Fruit fly (Drosophila melanogaster): ENCODE data around the gene CG7988.

Gene CG7988

DNA sequence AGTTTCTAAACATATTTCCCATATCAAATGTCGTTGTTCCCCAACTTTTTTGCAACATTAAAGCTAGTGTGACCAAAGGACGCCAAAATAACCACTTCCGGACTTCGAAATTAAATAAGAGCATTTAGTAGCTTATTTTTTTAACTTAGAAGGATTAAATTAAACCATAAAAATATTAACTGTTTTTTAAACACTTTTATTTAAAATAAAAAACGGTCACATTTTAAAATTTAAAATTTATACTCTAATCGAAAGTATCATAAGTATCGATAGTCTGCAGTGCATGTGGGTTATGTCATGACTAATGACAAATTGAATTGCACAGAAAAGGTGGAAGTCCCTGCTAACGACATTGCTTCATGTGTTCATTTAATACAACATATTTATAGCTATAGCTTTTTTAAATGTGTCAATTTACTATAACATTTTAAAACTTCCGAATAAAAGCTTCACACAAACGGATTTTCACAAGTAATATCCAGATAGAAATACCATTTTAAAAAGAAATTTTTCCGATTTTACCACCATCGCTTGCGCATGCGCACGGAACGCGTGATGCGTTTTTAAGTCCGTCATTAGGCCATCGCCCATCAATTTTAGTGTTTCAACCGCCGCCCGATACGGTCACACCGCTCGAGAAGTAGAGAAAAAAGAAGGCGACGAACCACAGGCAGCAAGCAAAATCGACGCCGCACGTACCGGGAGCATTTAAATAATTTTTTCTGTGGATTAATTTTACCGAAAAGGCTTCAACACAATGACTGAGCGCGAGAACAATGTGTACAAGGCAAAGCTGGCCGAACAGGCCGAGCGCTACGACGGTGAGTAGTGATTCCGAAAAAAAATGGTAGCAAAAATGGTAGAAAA is 22.0 kb downstream of the CG7988 start, which contains the start of the genes CG7156 and 14-3-3epsilon (continued):
- peak; percentile 52; the same call in 2 of the 3 replicates for TF ChIP-seq CG6791 (GFP tag; IDR thresholded peaks at IDR 0.05; ENCODE audit: partially characterized antibody)
- TF ChIP-seq corto (GFP tag; optimal IDR thresholded peaks at IDR 0.05) = no peak
- TF ChIP-seq H15 (GFP tag; IDR thresholded peaks at IDR 0.05) = 0 out of 3 replicates have a peak, but pooled peaks have one; percentile 15
- peak; percentile 71 for TF ChIP-seq gem (tag; optimal IDR thresholded peaks at IDR 0.05)
- no peak for TF ChIP-seq Hand (GFP tag; optimal IDR thresholded peaks at IDR 0.05)
- TF ChIP-seq Trl (optimal IDR thresholded peaks at IDR 0.05) = no peak
- peak; percentile 10 for TF ChIP-seq Trl (GFP tag; optimal IDR thresholded peaks at IDR 0.05)
- no peak for TF ChIP-seq GATAe (GFP tag; conservative IDR thresholded peaks at IDR 0.05)
- TF ChIP-seq unpg (GFP tag; optimal IDR thresholded peaks at IDR 0.05) = peak; percentile 73
- no peak for TF ChIP-seq CG7745 (tag; optimal IDR thresholded peaks at IDR 0.05)
- peak; percentile 60 for TF ChIP-seq knrl (GFP tag; IDR thresholded peaks at IDR 0.05; ENCODE audit: partially characterized antibody)
- TF ChIP-seq Gug (GFP tag; IDR thresholded peaks at IDR 0.05) = no peak
- no peak for TF ChIP-seq dysf (GFP tag; IDR thresholded peaks at IDR 0.05)
- peak; percentile 66 for TF ChIP-seq CG17568 (GFP tag; optimal IDR thresholded peaks at IDR 0.05)
- TF ChIP-seq CG11247 (GFP tag; IDR thresholded peaks at IDR 0.05) = no peak
- peak; percentile 16 for TF ChIP-seq MTF-1 (GFP tag; optimal IDR thresholded peaks at IDR 0.05; ENCODE audit: borderline replicate concordance)
- peak; percentile 76 for TF ChIP-seq nmo (GFP tag; optimal IDR thresholded peaks at IDR 0.05)
- TF ChIP-seq Med (GFP tag) = peak; percentile 89
- TF ChIP-seq pfk (GFP tag; optimal IDR thresholded peaks at IDR 0.05) = peak; percentile 7
- no peak for TF ChIP-seq toy (GFP tag; IDR thresholded peaks at IDR 0.05)
- TF ChIP-seq CG18619 (GFP tag; optimal IDR thresholded peaks at IDR 0.05) = peak; percentile 29
- TF ChIP-seq CG15601 (tag; optimal IDR thresholded peaks at IDR 0.05) = peak; percentile 71
- TF ChIP-seq CG1647 (GFP tag; optimal IDR thresholded peaks at IDR 0.05) = no peak
- TF ChIP-seq CG31388 (GFP tag; optimal IDR thresholded peaks at IDR 0.05) = no peak
- 0 out of 2 replicates have a peak, but pooled peaks have one; percentile 45 for TF ChIP-seq E2f1 (GFP tag; IDR thresholded peaks at IDR 0.05)
- TF ChIP-seq CG18764 (GFP tag; optimal IDR thresholded peaks at IDR 0.05) = peak; percentile 37
- no peak for TF ChIP-seq klu (GFP tag; IDR thresholded peaks at IDR 0.05)
- no peak for TF ChIP-seq CG3726 (GFP tag; IDR thresholded peaks at IDR 0.05)
- TF ChIP-seq CkIIα-i1 (GFP tag; IDR thresholded peaks at IDR 0.05) = no peak
- 0 out of 2 replicates have a peak, but pooled peaks have one; percentile 25 for TF ChIP-seq CG32772 (GFP tag; IDR thresholded peaks at IDR 0.05)
- no peak for TF ChIP-seq CG16779 (GFP tag; IDR thresholded peaks at IDR 0.05)
- TF ChIP-seq jing (GFP tag; optimal IDR thresholded peaks at IDR 0.05) = no peak
- TF ChIP-seq Dbx (GFP tag; IDR thresholded peaks at IDR 0.05) = no peak
- peak; percentile 94 for TF ChIP-seq CG17186 (GFP tag; optimal IDR thresholded peaks at IDR 0.05)
- no peak for TF ChIP-seq gsb (GFP tag; IDR thresholded peaks at IDR 0.05)
- TF ChIP-seq CG2116 (GFP tag; optimal IDR thresholded peaks at IDR 0.05) = peak; percentile 88
- peak; percentile 3 for TF ChIP-seq NC2α (GFP tag; optimal IDR thresholded peaks at IDR 0.05)
- no peak for TF ChIP-seq Dip2 (GFP tag; IDR thresholded peaks at IDR 0.05)
- TF ChIP-seq Mrtf (GFP tag; IDR thresholded peaks at IDR 0.05) = no peak
- peak; percentile 39 for TF ChIP-seq CG13296 (GFP tag; optimal IDR thresholded peaks at IDR 0.05)
- TF ChIP-seq kay (GFP tag; optimal IDR thresholded peaks at IDR 0.05) = peak; percentile 8
- peak; percentile 37 for TF ChIP-seq Hr3 (GFP tag; optimal IDR thresholded peaks at IDR 0.05)
- no peak for TF ChIP-seq CG8944 (GFP tag; optimal IDR thresholded peaks at IDR 0.05)
- peak; percentile 69 for TF ChIP-seq Dll (GFP tag; IDR thresholded peaks at IDR 0.05; ENCODE audit: partially characterized antibody)
- TF ChIP-seq CG12299 (tag; optimal IDR thresholded peaks at IDR 0.05) = peak; percentile 43
- TF ChIP-seq Sry-β (GFP tag; optimal IDR thresholded peaks at IDR 0.05) = no peak
- TF ChIP-seq chn (GFP tag; optimal IDR thresholded peaks at IDR 0.05) = peak; percentile 5
- peak; percentile 43 for TF ChIP-seq CG18262 (tag; optimal IDR thresholded peaks at IDR 0.05)
- peak; percentile 91 for TF ChIP-seq pita (GFP tag; optimal IDR thresholded peaks at IDR 0.05)

Measured in whole organism, embryonic.